Fruit fly (Drosophila melanogaster): ENCODE measurements around the gene Gr64f.

- TF ChIP-seq CG14655 (GFP tag; optimal IDR thresholded peaks at IDR 0.05), result no peak
- no peak for TF ChIP-seq CG10348 (GFP tag; IDR thresholded peaks at IDR 0.05)
- TF ChIP-seq CG8301 (tag; optimal IDR thresholded peaks at IDR 0.05), result no peak
- no peak for TF ChIP-seq D1 (tag; optimal IDR thresholded peaks at IDR 0.05)
- no peak for TF ChIP-seq CG9948 (tag; optimal IDR thresholded peaks at IDR 0.05)
- no peak for TF ChIP-seq CG17806 (tag; optimal IDR thresholded peaks at IDR 0.05)
- no peak for TF ChIP-seq gl (tag; optimal IDR thresholded peaks at IDR 0.05)
- no peak for TF ChIP-seq Ets98B (GFP tag; IDR thresholded peaks at IDR 0.05)
These were observed 40.0 kb upstream of the Gr64f start for dm6 chr3L:3995554-3995953.
